Worm (Caenorhabditis elegans) whole organism, young adult: ENCODE results near the gene F59B1.2.

ENCODE experiments used
- B0336.3 ChIP-seq: fragments of 200-800 bp; sonication (Bioruptor generic); IDR thresholded peaks from 2 replicates; pipeline ENCODE4 v1.3.6; 2022; ENCODE audit warnings: missing genetic modification characterization, missing compliant biosample characterization
- D2030.7 ChIP-seq: fragments of 200-800 bp; sonication (Bioruptor generic); IDR thresholded peaks from 2 replicates; pipeline ENCODE4 v1.3.6; 2022; ENCODE audit warnings: missing genetic modification reagents, missing genetic modification characterization, missing compliant biosample characterization
- F22D6.2 ChIP-seq: sonication (generic microtip); optimal IDR thresholded peaks from 2 replicates; lab custom pipeline; 2016; ENCODE audit warnings: mild to moderate bottlenecking, missing genetic modification characterization, missing compliant biosample characterization
- F37B4.10 ChIP-seq: fragments of 200-800 bp; sonication (Bioruptor generic); IDR thresholded peaks from 2 replicates; pipeline ENCODE4 v1.3.6; 2022; ENCODE audit warnings: missing genetic modification characterization, missing compliant biosample characterization
- F57C9.4 ChIP-seq: sonication (generic microtip); optimal IDR thresholded peaks from 2 replicates; lab custom pipeline; 2017; ENCODE audit warnings: mild to moderate bottlenecking, missing genetic modification characterization, missing compliant biosample characterization
- Y53G8AR.9 ChIP-seq: fragments of 200-800 bp; sonication (Bioruptor generic); conservative IDR thresholded peaks from 2 replicates; pipeline ENCODE4 v1.3.6; 2022; ENCODE audit warnings: missing genetic modification reagents, missing genetic modification characterization, missing compliant biosample characterization
- Y67H2A.10 ChIP-seq: fragments of 200-800 bp; sonication (Bioruptor generic); conservative IDR thresholded peaks from 2 replicates; pipeline ENCODE4 v1.3.6; 2022; ENCODE audit warnings: missing genetic modification reagents, missing genetic modification characterization, missing compliant biosample characterization
- akir-1 ChIP-seq: fragments of 200-800 bp; sonication (Bioruptor generic); optimal IDR thresholded peaks from 2 replicates; lab custom pipeline; 2018; ENCODE audit warnings: mild to moderate bottlenecking, missing genetic modification characterization, moderate library complexity, missing compliant biosample characterization
- athp-1 ChIP-seq: sonication (generic microtip); optimal IDR thresholded peaks from 2 replicates; lab custom pipeline; 2017; ENCODE audit warnings: mild to moderate bottlenecking, missing genetic modification characterization, missing compliant biosample characterization
- attf-3 ChIP-seq: fragments of 200-800 bp; sonication (Bioruptor generic); conservative IDR thresholded peaks from 2 replicates; pipeline ENCODE4 v1.3.6; 2022; ENCODE audit warnings: missing genetic modification reagents, missing genetic modification characterization, missing compliant biosample characterization
- cebp-2 ChIP-seq: fragments of 200-800 bp; sonication (Bioruptor generic); IDR thresholded peaks from 2 replicates; pipeline ENCODE4 v1.3.6; 2022; ENCODE audit warnings: missing genetic modification characterization, missing compliant biosample characterization
- ceh-58 ChIP-seq: fragments of 200-800 bp; sonication (Bioruptor generic); IDR thresholded peaks from 2 replicates; pipeline ENCODE4 v1.3.6; 2022; ENCODE audit warnings: missing genetic modification characterization, missing compliant biosample characterization
- chd-7 ChIP-seq: sonication (generic microtip); optimal IDR thresholded peaks from 2 replicates; lab custom pipeline; 2016; ENCODE audit warnings: mild to moderate bottlenecking, missing genetic modification characterization, moderate library complexity, missing compliant biosample characterization
- die-1 ChIP-seq: sonication (generic microtip); optimal IDR thresholded peaks from 2 replicates; lab custom pipeline; 2016; ENCODE audit warnings: missing genotype, mild to moderate bottlenecking, missing genetic modification characterization, missing compliant biosample characterization
- efl-1 ChIP-seq: fragments of 150-350 bp; optimal IDR thresholded peaks from 2 replicates; lab custom pipeline; 2014; ENCODE audit warnings: missing biosample characterization, missing genetic modification reagents, missing genetic modification characterization
- egrh-3 ChIP-seq: fragments of 200-800 bp; sonication (Bioruptor generic); IDR thresholded peaks from 2 replicates; pipeline ENCODE4 v1.3.6; 2022; ENCODE audit warnings: missing genetic modification reagents, missing genetic modification characterization, missing compliant biosample characterization
- ets-4 ChIP-seq: fragments of 200-800 bp; sonication (Bioruptor generic); optimal IDR thresholded peaks from 2 replicates; lab custom pipeline; 2018; ENCODE audit warnings: mild to moderate bottlenecking, missing genetic modification characterization, missing compliant biosample characterization
- fkh-3 ChIP-seq: sonication (generic microtip); optimal IDR thresholded peaks from 2 replicates; lab custom pipeline; 2016; ENCODE audit warnings: mild to moderate bottlenecking, missing genetic modification characterization, missing compliant biosample characterization
- hrde-1 ChIP-seq: sonication (generic microtip); optimal IDR thresholded peaks from 2 replicates; lab custom pipeline; 2016; ENCODE audit warnings: missing genetic modification characterization, mild to moderate bottlenecking, missing compliant biosample characterization, moderate library complexity, missing genotype, missing genetic modification reagents, borderline replicate concordance
- hsf-1 ChIP-seq: fragments of 200-800 bp; sonication (Bioruptor generic); IDR thresholded peaks from 2 replicates; pipeline ENCODE4 v1.3.6; 2022; ENCODE audit warnings: missing genetic modification reagents, missing genetic modification characterization, missing compliant biosample characterization
- lin-26 ChIP-seq: fragments of 200-800 bp; sonication (Bioruptor generic); IDR thresholded peaks from 2 replicates; pipeline ENCODE4 v1.3.6; 2022; ENCODE audit warnings: missing genetic modification reagents, missing genetic modification characterization, missing compliant biosample characterization
- lin-54 ChIP-seq: fragments of 200-800 bp; sonication (Bioruptor generic); optimal IDR thresholded peaks from 2 replicates; lab custom pipeline; 2018; ENCODE audit warnings: mild to moderate bottlenecking, missing genetic modification characterization, missing compliant biosample characterization
- madf-6 ChIP-seq: fragments of 200-800 bp; sonication (Bioruptor generic); IDR thresholded peaks from 2 replicates; pipeline ENCODE4 v1.3.6; 2022; ENCODE audit warnings: missing genetic modification reagents, missing genetic modification characterization, missing compliant biosample characterization
- nfyb-1 ChIP-seq: fragments of 200-800 bp; sonication (Bioruptor generic); IDR thresholded peaks from 2 replicates; pipeline ENCODE4 v1.3.6; 2022; ENCODE audit warnings: missing genetic modification reagents, missing genetic modification characterization, missing compliant biosample characterization
- nhr-179 ChIP-seq: sonication (generic microtip); optimal IDR thresholded peaks from 2 replicates; lab custom pipeline; 2016; ENCODE audit warnings: mild to moderate bottlenecking, missing genetic modification characterization, missing compliant biosample characterization
- nhr-80 ChIP-seq: sonication (generic microtip); optimal IDR thresholded peaks from 2 replicates; lab custom pipeline; 2016; ENCODE audit warnings: missing genetic modification characterization, missing compliant biosample characterization
- repo-1 ChIP-seq: sonication (generic microtip); optimal IDR thresholded peaks from 2 replicates; lab custom pipeline; 2017; ENCODE audit warnings: mild to moderate bottlenecking, missing genetic modification characterization, missing compliant biosample characterization
- sea-2 ChIP-seq: fragments of 200-800 bp; sonication (Bioruptor generic); IDR thresholded peaks from 2 replicates; pipeline ENCODE4 v1.3.6; 2022; ENCODE audit warnings: missing genetic modification characterization, missing compliant biosample characterization
- somi-1 ChIP-seq: fragments of 200-800 bp; sonication (Bioruptor generic); optimal IDR thresholded peaks from 2 replicates; lab custom pipeline; 2018; ENCODE audit warnings: mild to moderate bottlenecking, missing genetic modification characterization, missing compliant biosample characterization
- tbx-9 ChIP-seq: sonication (generic microtip); optimal IDR thresholded peaks from 2 replicates; lab custom pipeline; 2016; ENCODE audit warnings: borderline replicate concordance, missing genetic modification characterization, inconsistent platforms, missing compliant biosample characterization
- tlf-1 ChIP-seq: fragments of 200-800 bp; sonication (Bioruptor generic); optimal IDR thresholded peaks from 2 replicates; lab custom pipeline; 2018; ENCODE audit warnings: mild to moderate bottlenecking, missing genetic modification characterization, missing compliant biosample characterization
- unc-130 ChIP-seq: sonication (generic microtip); optimal IDR thresholded peaks from 2 replicates; lab custom pipeline; 2016; ENCODE audit warnings: missing genetic modification reagents, missing genetic modification characterization, missing compliant biosample characterization
- unc-62 ChIP-seq: fragments of 150-350 bp; optimal IDR thresholded peaks from 2 replicates; lab custom pipeline; 2014; ENCODE audit warnings: missing biosample characterization, missing genetic modification reagents, missing genetic modification characterization
- ztf-28 ChIP-seq: fragments of 200-800 bp; sonication (Bioruptor generic); IDR thresholded peaks from 2 replicates; pipeline ENCODE4 v1.3.6; 2022; ENCODE audit warnings: missing genetic modification reagents, missing genetic modification characterization, missing compliant biosample characterization

The F59B1.2 gene

ce11 chrV:3677212-3677611 lies 44.1 kb downstream of the F59B1.2 start:
- no peak for TF ChIP-seq Y67H2A.10 (GFP tag; lab: Robert Waterston, UW)
- TF ChIP-seq lin-26 (GFP tag; lab: Robert Waterston, UW), result no peak
- no peak for TF ChIP-seq F57C9.4
- TF ChIP-seq F22D6.2 (tag; lab: Kevin White, UChicago), result no peak
- no peak for TF ChIP-seq cebp-2
- TF ChIP-seq D2030.7, result no peak
- TF ChIP-seq repo-1 (tag; lab: Kevin White, UChicago), result no peak
- no peak for TF ChIP-seq lin-54 (GFP tag; lab: Kevin White, UChicago)
- TF ChIP-seq efl-1 (GFP tag; lab: Kevin White, UChicago), result no peak
- no peak for TF ChIP-seq B0336.3 (GFP tag; lab: Robert Waterston, UW)
- TF ChIP-seq ets-4 (GFP tag; lab: Kevin White, UChicago), result no peak
- TF ChIP-seq F37B4.10 (GFP tag; lab: Robert Waterston, UW), result no peak
- TF ChIP-seq ztf-28, result no peak

- TF ChIP-seq hsf-1 (GFP tag; lab: Robert Waterston, UW), result no peak
- TF ChIP-seq attf-3 (GFP tag; lab: Robert Waterston, UW), result no peak
- no peak for TF ChIP-seq athp-1
- no peak for TF ChIP-seq tlf-1 (GFP tag; lab: Kevin White, UChicago)
- TF ChIP-seq hrde-1 (tag; lab: Kevin White, UChicago), result no peak
- TF ChIP-seq ceh-58, result no peak
- no peak for TF ChIP-seq tbx-9 (tag; lab: Kevin White, UChicago)
- no peak for TF ChIP-seq nhr-179 (tag; lab: Kevin White, UChicago)
- no peak for TF ChIP-seq madf-6 (GFP tag; lab: Robert Waterston, UW)
- TF ChIP-seq nhr-80 (tag; lab: Kevin White, UChicago), result no peak
Observed at ce11 chrV:3678513-3678912, 45.4 kb downstream of the F59B1.2 start.

- no peak for TF ChIP-seq egrh-3
- TF ChIP-seq efl-1 (GFP tag; lab: Kevin White, UChicago), result no peak
- TF ChIP-seq hrde-1 (tag; lab: Kevin White, UChicago), result no peak
- no peak for TF ChIP-seq somi-1
- TF ChIP-seq akir-1 (GFP tag; lab: Kevin White, UChicago), result no peak
- TF ChIP-seq unc-130 (GFP tag; lab: Kevin White, UChicago), result no peak
- TF ChIP-seq chd-7, result no peak
- no peak for TF ChIP-seq tlf-1 (GFP tag; lab: Kevin White, UChicago)
- TF ChIP-seq Y53G8AR.9 (GFP tag; lab: Robert Waterston, UW), result no peak
- no peak for TF ChIP-seq nfyb-1 (GFP tag; lab: Robert Waterston, UW)
- TF ChIP-seq fkh-3 (tag; lab: Kevin White, UChicago), result no peak
- no peak for TF ChIP-seq nhr-179 (tag; lab: Kevin White, UChicago)
- no peak for TF ChIP-seq sea-2 (GFP tag; lab: Robert Waterston, UW)
- no peak for TF ChIP-seq die-1 (tag; lab: Kevin White, UChicago)
- no peak for TF ChIP-seq unc-62 (GFP tag; lab: Kevin White, UChicago)
- no peak for TF ChIP-seq lin-26 (GFP tag; lab: Robert Waterston, UW)
Observed at ce11 chrV:3682553-3682952, 49.4 kb downstream of the F59B1.2 start, which contains the start of gene W08A12.3. TSS of gene W08A12.3 (plus strand) at chrV:3682853.
